Fruit fly (Drosophila melanogaster) whole organism, prepupa: ENCODE data around the gene to.

ENCODE experiments used
- CG4318 ChIP-seq: fragments of 200-800 bp; sonication (Bioruptor generic); optimal IDR thresholded peaks from 3 replicates; lab custom pipeline; 2017; ENCODE audit warnings: missing biosample characterization, mild to moderate bottlenecking, missing genetic modification characterization
- Gug ChIP-seq: fragments of 200-800 bp; sonication (Bioruptor generic); IDR thresholded peaks from 2 replicates; pipeline ENCODE4 v1.3.6; 2022; ENCODE audit warnings: missing biosample characterization, missing genetic modification characterization
- Hr4 ChIP-seq: fragments of 200-800 bp; sonication (Bioruptor generic); optimal IDR thresholded peaks from 3 replicates; lab custom pipeline; 2016; ENCODE audit warnings: missing biosample characterization, missing genetic modification characterization

dm6 chr3R:25199321-25199868, 40.6 kb upstream of the to start, which contains the start of gene CG13654:
- TF ChIP-seq CG4318 (GFP tag; lab: Kevin White, UChicago) (no peak), Hr4 (no peak), Gug (GFP tag; lab: Robert Waterston, UW) (no peak)
